Fruit fly (Drosophila melanogaster): ENCODE results near the gene CG10657.
A peak's percentile ranks its signal among the peaks of the same experiment; 100 is the strongest.

Gene CG10657

DNA sequence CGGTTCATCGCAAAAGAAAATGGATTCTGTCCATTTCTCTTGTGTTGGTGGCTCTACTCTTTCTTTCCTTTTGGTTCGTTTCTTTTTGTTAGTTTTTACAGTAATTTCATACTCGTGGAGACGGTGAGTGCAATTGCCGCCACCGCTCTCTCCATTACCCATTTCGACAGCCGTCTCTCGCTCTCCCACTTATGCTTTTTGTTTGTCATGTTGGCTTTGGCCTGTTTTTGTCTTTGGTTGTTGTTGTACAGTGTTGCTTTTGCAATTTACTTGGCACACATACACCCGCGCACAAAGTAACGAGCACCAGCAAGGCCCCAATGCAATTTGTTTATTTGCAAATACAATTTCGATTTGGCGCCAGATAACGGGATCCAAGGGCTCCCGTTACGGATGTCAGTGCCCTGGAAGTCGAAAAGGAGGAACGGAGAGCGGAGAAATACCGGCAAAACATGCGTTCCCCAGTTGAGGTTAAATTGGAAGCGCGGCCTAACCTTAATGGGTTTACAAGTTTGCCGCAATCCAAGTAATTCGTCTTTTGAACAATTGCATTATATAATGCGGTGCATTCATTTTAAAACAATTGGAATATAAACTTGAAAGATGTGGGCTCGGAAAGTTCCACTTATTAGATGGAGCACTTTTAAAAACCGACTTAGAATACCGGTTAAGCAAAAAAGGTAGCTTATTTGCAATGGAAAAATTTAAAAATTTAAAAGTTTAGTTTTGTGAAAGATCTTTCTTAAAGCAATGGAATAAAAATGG lies 18.9 kb upstream of the CG10657 start:
- TF ChIP-seq CG1620 (GFP tag; optimal IDR thresholded peaks at IDR 0.05) (no peak), CG33017 (tag; optimal IDR thresholded peaks at IDR 0.05) (no peak), CG12768 (GFP tag; optimal IDR thresholded peaks at IDR 0.05) (no peak), cnc (optimal IDR thresholded peaks at IDR 0.05) (peak; percentile 72 to 77), CG11617 (GFP tag; optimal IDR thresholded peaks at IDR 0.05) (no peak), CG7045 (GFP tag; optimal IDR thresholded peaks at IDR 0.05) (peak; percentile 12), pad (GFP tag; optimal IDR thresholded peaks at IDR 0.05) (peak; percentile 81), CG14711 (tag; optimal IDR thresholded peaks at IDR 0.05) (no peak), Hr96 (GFP tag; optimal IDR thresholded peaks at IDR 0.05) (no peak), bab1 (GFP tag; optimal IDR thresholded peaks at IDR 0.05) (peak; percentile 10), CG7101 (tag; optimal IDR thresholded peaks at IDR 0.05) (no peak), Clk (GFP tag; optimal IDR thresholded peaks at IDR 0.05) (no peak), Mnt (GFP tag; optimal IDR thresholded peaks at IDR 0.05) (peak; percentile 37), toe (GFP tag; optimal IDR thresholded peaks at IDR 0.05) (no peak), kay (GFP tag; ENCODE audit: borderline replicate concordance) (no peak), Crg-1 (GFP tag; optimal IDR thresholded peaks at IDR 0.05) (no peak), ovo (GFP tag; optimal IDR thresholded peaks at IDR 0.05) (peak; percentile 99), tj (GFP tag; optimal IDR thresholded peaks at IDR 0.05) (no peak), cic (GFP tag; optimal IDR thresholded peaks at IDR 0.05) (peak; percentile 34), CG5204 (GFP tag; optimal IDR thresholded peaks at IDR 0.05) (no peak)

DNA sequence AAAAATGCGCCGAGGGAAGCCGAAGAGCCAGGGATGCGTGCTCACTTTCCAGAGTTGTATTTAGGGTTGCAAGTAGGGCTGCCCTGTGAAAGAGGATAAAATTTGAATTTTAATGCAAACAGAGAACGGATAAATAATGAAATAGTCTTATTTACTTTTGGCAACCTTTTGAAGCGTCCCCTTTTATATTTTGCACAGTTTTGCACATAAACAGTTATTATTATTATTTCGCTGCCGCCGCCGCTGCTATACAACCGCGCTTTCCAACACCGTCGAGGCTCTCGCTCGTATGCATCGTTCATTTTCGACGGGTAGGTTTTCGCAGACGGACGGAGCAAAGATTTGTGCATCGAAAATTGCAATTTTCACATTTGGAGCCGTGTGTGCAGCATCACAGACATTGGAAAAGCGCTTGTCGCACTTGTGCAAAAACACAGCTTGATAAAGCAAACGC lies 17.8 kb upstream of the CG10657 start, which contains the start of the genes sti and tral:
Gene sti, minus strand, starts transcription at position 54 of the 454 bp plus-strand sequence.
Gene tral, plus strand, starts transcription at position 298 of the 454 bp plus-strand sequence.
- TF ChIP-seq Clk (GFP tag; optimal IDR thresholded peaks at IDR 0.05) (peak; percentile 93), Hr96 (GFP tag; optimal IDR thresholded peaks at IDR 0.05) (peak; percentile 97), bab1 (GFP tag; optimal IDR thresholded peaks at IDR 0.05) (peak; percentile 91), cnc (optimal IDR thresholded peaks at IDR 0.05) (no peak), CG7101 (tag; optimal IDR thresholded peaks at IDR 0.05) (peak; percentile 90), CG33017 (tag; optimal IDR thresholded peaks at IDR 0.05) (peak; percentile 78), Mnt (GFP tag; optimal IDR thresholded peaks at IDR 0.05) (peak; percentile 91), Crg-1 (GFP tag; optimal IDR thresholded peaks at IDR 0.05) (peak; percentile 93), CG7045 (GFP tag; optimal IDR thresholded peaks at IDR 0.05) (peak; percentile 89), tj (GFP tag; optimal IDR thresholded peaks at IDR 0.05) (peak; percentile 77), CG5204 (GFP tag; optimal IDR thresholded peaks at IDR 0.05) (peak; percentile 97), cic (GFP tag; optimal IDR thresholded peaks at IDR 0.05) (peak; percentile 78), pad (GFP tag; optimal IDR thresholded peaks at IDR 0.05) (peak; percentile 86), CG12768 (GFP tag; optimal IDR thresholded peaks at IDR 0.05) (peak; percentile 94), CG11617 (GFP tag; optimal IDR thresholded peaks at IDR 0.05) (peak; percentile 90), ovo (GFP tag; optimal IDR thresholded peaks at IDR 0.05) (peak; percentile 94), kay (GFP tag; ENCODE audit: borderline replicate concordance) (no peak), toe (GFP tag; optimal IDR thresholded peaks at IDR 0.05) (peak; percentile 98), CG1620 (GFP tag; optimal IDR thresholded peaks at IDR 0.05) (peak; percentile 97), CG14711 (tag; optimal IDR thresholded peaks at IDR 0.05) (peak; percentile 100)

DNA sequence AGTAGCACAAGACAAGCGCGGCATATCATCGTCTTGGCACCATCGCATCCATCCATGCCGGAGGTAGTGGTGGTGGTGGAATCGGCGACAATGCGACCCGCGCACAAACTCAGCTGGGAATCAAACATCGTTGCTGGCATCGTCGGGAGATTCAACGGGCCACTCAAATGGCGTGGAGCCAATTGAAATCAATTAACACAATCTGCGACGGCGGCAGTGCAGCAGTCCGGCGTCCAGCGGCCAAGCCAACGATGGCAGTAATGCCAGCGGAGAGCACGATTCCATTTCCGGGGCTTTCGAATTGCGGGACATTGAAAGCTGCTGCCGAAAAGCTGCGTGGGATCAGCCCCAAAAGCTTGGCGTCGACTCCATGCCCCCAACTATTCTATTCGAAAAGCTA lies 10.6 kb upstream of the CG10657 start, which contains the start of gene CG10654:
Gene CG10654, minus strand, starts transcription at position 270 of the 400 bp plus-strand sequence.
- TF ChIP-seq cnc (optimal IDR thresholded peaks at IDR 0.05) (no peak), ovo (GFP tag; optimal IDR thresholded peaks at IDR 0.05) (no peak), CG14711 (tag; optimal IDR thresholded peaks at IDR 0.05) (no peak), CG12768 (GFP tag; optimal IDR thresholded peaks at IDR 0.05) (peak; percentile 54), CG7101 (tag; optimal IDR thresholded peaks at IDR 0.05) (no peak)

DNA sequence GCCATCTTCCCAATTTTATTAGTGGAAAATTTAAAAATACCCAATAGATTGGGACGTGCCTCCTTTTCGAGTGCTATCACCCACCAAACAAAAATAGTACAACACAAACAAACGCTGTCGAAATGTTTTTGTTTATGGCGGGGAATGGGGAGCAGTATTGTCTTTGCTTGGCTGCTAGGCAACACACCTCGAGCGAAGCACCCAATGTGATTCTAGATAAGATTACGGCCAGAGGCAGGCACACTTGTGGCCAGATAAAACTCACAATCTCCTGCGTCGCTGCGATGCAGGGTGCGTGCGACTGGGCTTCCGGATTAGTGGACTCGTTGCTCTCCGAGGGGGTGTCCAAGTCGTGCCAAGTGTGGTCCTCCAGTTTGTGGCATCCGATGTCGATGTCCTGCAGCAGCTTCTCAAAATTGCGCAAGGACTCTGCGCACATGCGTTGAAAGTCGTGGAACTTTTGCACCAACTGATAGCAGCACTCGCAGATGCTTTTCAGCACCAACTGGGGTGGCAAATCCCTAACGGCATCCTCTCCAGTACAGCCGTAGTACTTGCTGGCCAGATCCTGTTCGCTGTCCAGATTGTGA lies 10.0 kb upstream of the CG10657 start:
- TF ChIP-seq Mnt (GFP tag; optimal IDR thresholded peaks at IDR 0.05) = peak; percentile 6
- TF ChIP-seq cnc (optimal IDR thresholded peaks at IDR 0.05) = no peak
- no peak for TF ChIP-seq CG33017 (tag; optimal IDR thresholded peaks at IDR 0.05)
- no peak for TF ChIP-seq ovo (GFP tag; optimal IDR thresholded peaks at IDR 0.05)

DNA sequence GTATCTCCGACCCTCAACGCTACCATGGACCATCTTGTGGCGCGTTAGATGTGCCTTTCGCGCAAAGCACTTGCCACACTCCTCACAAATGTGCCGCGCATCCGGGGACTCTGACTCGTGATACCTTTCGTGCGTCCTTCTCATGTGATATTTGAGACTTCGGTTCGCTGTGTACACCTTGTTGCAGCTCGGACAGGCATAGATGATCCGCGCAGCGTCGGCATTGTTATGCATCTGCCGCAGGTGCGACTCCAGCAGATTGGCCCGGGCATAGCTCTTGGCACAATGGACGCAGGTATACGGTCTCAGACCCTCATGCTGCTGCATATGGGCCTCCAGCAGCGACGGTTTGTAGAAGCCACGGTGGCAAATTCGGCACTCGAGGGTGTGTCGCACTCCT lies 9.0 kb upstream of the CG10657 start:
- TF ChIP-seq toe (GFP tag; optimal IDR thresholded peaks at IDR 0.05) (no peak), bab1 (GFP tag; optimal IDR thresholded peaks at IDR 0.05) (no peak), Clk (GFP tag; optimal IDR thresholded peaks at IDR 0.05) (no peak), CG7101 (tag; optimal IDR thresholded peaks at IDR 0.05) (no peak), CG12768 (GFP tag; optimal IDR thresholded peaks at IDR 0.05) (no peak), kay (GFP tag; ENCODE audit: borderline replicate concordance) (no peak), pad (GFP tag; optimal IDR thresholded peaks at IDR 0.05) (no peak), Crg-1 (GFP tag; optimal IDR thresholded peaks at IDR 0.05) (no peak), cic (GFP tag; optimal IDR thresholded peaks at IDR 0.05) (no peak), CG7045 (GFP tag; optimal IDR thresholded peaks at IDR 0.05) (no peak), CG11617 (GFP tag; optimal IDR thresholded peaks at IDR 0.05) (no peak), ovo (GFP tag; optimal IDR thresholded peaks at IDR 0.05) (no peak), Hr96 (GFP tag; optimal IDR thresholded peaks at IDR 0.05) (no peak), CG1620 (GFP tag; optimal IDR thresholded peaks at IDR 0.05) (no peak), CG5204 (GFP tag; optimal IDR thresholded peaks at IDR 0.05) (no peak)
